Fruit fly (Drosophila melanogaster): ENCODE results near the gene mRpL9.
A peak's percentile ranks its signal among the peaks of the same experiment; 100 is the strongest.

Gene mRpL9

DNA sequence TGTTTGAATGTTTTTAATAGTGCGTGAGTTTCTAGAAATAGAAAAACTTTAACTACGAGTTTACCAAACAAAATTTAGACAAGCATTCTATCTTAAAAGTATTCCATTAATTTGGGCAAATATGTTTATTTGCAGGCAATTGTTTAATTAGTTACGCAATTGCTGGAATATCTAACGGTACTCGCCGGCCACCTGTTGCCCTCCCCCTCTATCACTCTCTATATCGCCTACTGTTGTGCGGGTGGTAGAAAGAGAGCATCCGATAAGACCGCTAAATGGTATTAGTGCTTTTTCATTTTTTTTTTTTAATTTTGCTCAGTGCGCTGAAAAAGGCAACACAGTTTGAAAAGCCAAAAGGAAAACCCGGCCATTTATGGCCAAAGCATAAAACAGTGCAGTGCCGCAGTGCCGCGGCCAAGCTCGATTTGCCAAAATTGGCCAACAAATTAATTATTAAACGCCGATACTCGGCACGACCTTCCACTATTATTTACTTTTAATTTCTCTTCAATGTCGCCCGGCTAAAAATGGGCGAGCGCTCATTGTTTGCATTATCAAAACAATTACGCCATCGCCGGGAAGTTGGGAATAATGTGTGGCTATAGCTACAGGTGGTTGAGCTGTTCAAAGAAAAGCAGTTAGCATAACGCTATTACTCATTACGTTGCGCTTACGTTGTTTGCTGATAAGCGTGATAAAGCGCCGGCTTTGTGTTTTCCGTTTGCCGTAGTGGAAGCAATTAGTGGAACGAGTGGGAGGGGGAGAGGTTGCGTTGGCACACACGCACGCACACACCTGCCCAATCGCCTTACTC lies 40.5 kb upstream of the mRpL9 start (continued):
- no peak for TF ChIP-seq seq (GFP tag; IDR thresholded peaks at IDR 0.05)
- no peak for TF ChIP-seq nmo (GFP tag; optimal IDR thresholded peaks at IDR 0.05)
- peak; percentile 58 for TF ChIP-seq zen (tag; optimal IDR thresholded peaks at IDR 0.05)
- TF ChIP-seq lilli (GFP tag; optimal IDR thresholded peaks at IDR 0.05), result peak; percentile 18
- TF ChIP-seq CG11696 (GFP tag; IDR thresholded peaks at IDR 0.05), result no peak
- TF ChIP-seq sens (GFP tag), result peak; percentile 74
- no peak for TF ChIP-seq h (optimal IDR thresholded peaks at IDR 0.05)
- no peak for TF ChIP-seq cato (GFP tag; optimal IDR thresholded peaks at IDR 0.05; ENCODE audit: borderline replicate concordance)
- TF ChIP-seq CG10321 (GFP tag; IDR thresholded peaks at IDR 0.05), result no peak
- peak; percentile 18 for TF ChIP-seq CG12769 (tag; optimal IDR thresholded peaks at IDR 0.05)
- no peak for TF ChIP-seq insv (GFP tag; optimal IDR thresholded peaks at IDR 0.05)
- no peak for TF ChIP-seq Xbp1 (GFP tag; optimal IDR thresholded peaks at IDR 0.05)
- no peak for TF ChIP-seq gcm (GFP tag; optimal IDR thresholded peaks at IDR 0.05)
- no peak for TF ChIP-seq Sox102F (GFP tag; optimal IDR thresholded peaks at IDR 0.05)
- TF ChIP-seq Pdp1 (GFP tag; optimal IDR thresholded peaks at IDR 0.05), result peak in 1 of 2 experiments; percentile 75
- no peak for TF ChIP-seq Atf-2 (GFP tag; optimal IDR thresholded peaks at IDR 0.05)
- TF ChIP-seq Hmr (GFP tag; optimal IDR thresholded peaks at IDR 0.05), result no peak
- peak; percentile 85 for TF ChIP-seq Med (GFP tag)
- peak; percentile 12 for TF ChIP-seq nom (GFP tag; optimal IDR thresholded peaks at IDR 0.05)
- no peak for TF ChIP-seq CG10654 (GFP tag; optimal IDR thresholded peaks at IDR 0.05)
- no peak for TF ChIP-seq CG6813 (GFP tag; optimal IDR thresholded peaks at IDR 0.05)
- TF ChIP-seq dimm (GFP tag; IDR thresholded peaks at IDR 0.05), result no peak
- no peak for TF ChIP-seq Hmx (GFP tag; optimal IDR thresholded peaks at IDR 0.05)
- no peak for TF ChIP-seq Bgb (GFP tag; IDR thresholded peaks at IDR 0.05; ENCODE audit: partially characterized antibody)
- peak in 1 of 2 experiments; percentile 9 for TF ChIP-seq eve (GFP tag; optimal IDR thresholded peaks at IDR 0.05)
- peak; percentile 32 for TF ChIP-seq CG17912 (GFP tag; optimal IDR thresholded peaks at IDR 0.05)
- TF ChIP-seq grn (GFP tag; optimal IDR thresholded peaks at IDR 0.05), result peak; percentile 14
- peak; percentile 25 for TF ChIP-seq cwo (GFP tag; optimal IDR thresholded peaks at IDR 0.05)
- no peak for TF ChIP-seq CG11247 (GFP tag; IDR thresholded peaks at IDR 0.05)
- no peak for TF ChIP-seq pb (GFP tag; optimal IDR thresholded peaks at IDR 0.05)
- no peak for TF ChIP-seq CG15011 (GFP tag; optimal IDR thresholded peaks at IDR 0.05)
- TF ChIP-seq CG10462 (GFP tag; optimal IDR thresholded peaks at IDR 0.05), result no peak
- no peak for TF ChIP-seq TFAM (GFP tag; optimal IDR thresholded peaks at IDR 0.05)
- TF ChIP-seq CG9437 (GFP tag; optimal IDR thresholded peaks at IDR 0.05), result peak; percentile 99
- TF ChIP-seq onecut (GFP tag; IDR thresholded peaks at IDR 0.05), result no peak
- TF ChIP-seq kah (GFP tag; optimal IDR thresholded peaks at IDR 0.05), result peak; percentile 78
- TF ChIP-seq CG12391 (tag; optimal IDR thresholded peaks at IDR 0.05), result no peak
- TF ChIP-seq NK7.1 (GFP tag; optimal IDR thresholded peaks at IDR 0.05), result no peak
- no peak for TF ChIP-seq al (GFP tag; IDR thresholded peaks at IDR 0.05)
- TF ChIP-seq C15 (GFP tag; IDR thresholded peaks at IDR 0.05), result no peak
- TF ChIP-seq CG18619 (GFP tag; optimal IDR thresholded peaks at IDR 0.05), result no peak
- TF ChIP-seq CG3838 (GFP tag; optimal IDR thresholded peaks at IDR 0.05), result no peak
- TF ChIP-seq CG4360 (GFP tag; IDR thresholded peaks at IDR 0.05), result no peak
- no peak for TF ChIP-seq bab2 (GFP tag; optimal IDR thresholded peaks at IDR 0.05)
- no peak for TF ChIP-seq Ets65A (GFP tag)
- no peak for TF ChIP-seq da (GFP tag; optimal IDR thresholded peaks at IDR 0.05)
- no peak for TF ChIP-seq ranshi (GFP tag; IDR thresholded peaks at IDR 0.05)
- TF ChIP-seq usp (GFP tag; optimal IDR thresholded peaks at IDR 0.05), result no peak
- TF ChIP-seq CG6765 (GFP tag; optimal IDR thresholded peaks at IDR 0.05), result peak; percentile 31
- no peak for TF ChIP-seq Gug (GFP tag; IDR thresholded peaks at IDR 0.05)
- no peak for TF ChIP-seq bbx (GFP tag; IDR thresholded peaks at IDR 0.05; ENCODE audit: partially characterized antibody)
